Fruit fly (Drosophila melanogaster): ENCODE measurements around the gene Taf12.

Taf12 gene

DNA sequence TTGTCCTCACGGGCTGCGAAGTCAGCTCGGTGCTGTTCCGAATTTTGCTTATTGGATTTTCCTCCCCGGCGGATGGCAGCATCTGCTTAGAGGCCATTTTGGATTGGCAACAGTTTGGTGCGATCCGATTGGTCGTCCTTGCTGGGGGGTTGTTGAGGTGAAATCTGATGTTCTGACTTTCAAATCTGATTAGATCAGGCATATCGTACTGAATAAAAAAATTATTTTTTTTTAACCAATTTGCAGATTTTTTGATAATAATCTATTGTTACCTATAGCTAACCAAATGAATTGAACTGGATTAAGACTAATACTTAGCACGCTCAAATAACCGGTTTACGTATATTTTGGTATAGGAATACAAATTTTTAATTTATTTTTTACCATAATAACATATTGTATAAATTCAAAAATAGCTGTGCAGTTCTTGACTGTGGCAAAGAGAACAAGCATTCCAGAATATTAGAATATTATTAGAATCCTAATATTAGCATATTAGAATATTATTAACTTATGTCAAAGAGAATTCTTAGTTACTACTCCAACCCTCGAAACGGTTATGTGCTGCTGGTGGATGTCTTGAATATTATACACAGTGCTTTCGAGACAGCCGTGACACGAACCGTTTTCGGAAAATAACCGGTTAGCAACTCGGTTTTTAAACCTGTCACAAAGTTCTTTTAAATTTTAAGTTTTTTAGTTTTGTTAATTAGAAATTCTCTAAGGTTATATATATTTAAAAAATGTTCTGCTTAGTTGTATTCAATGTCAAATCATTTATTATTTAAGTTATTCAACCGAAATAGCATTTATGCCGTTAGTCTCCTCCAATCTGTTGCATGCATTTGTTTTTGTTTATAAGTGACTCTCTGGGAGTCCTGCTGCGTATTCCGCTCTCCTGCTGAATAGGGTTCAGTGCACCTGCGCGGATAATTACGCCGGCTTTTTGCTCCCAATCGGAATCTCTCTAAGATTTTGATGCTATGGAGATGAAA lies 15.1 kb upstream of the Taf12 start, which contains the start of gene Fer3 (continued):
- TF ChIP-seq Spps (tag; optimal IDR thresholded peaks at IDR 0.05) (no peak), phol (tag; optimal IDR thresholded peaks at IDR 0.05) (peak; percentile 25), insv (GFP tag; optimal IDR thresholded peaks at IDR 0.05) (peak; percentile 71 to 96), CG6791 (GFP tag; IDR thresholded peaks at IDR 0.05; ENCODE audit: partially characterized antibody) (peak; percentile 36; the same call in 1 of the 3 replicates), CG42726 (GFP tag; IDR thresholded peaks at IDR 0.05; ENCODE audit: partially characterized antibody) (no peak), NK7.1 (GFP tag; optimal IDR thresholded peaks at IDR 0.05) (no peak), Med (GFP tag) (peak; percentile 1), tll (GFP tag; optimal IDR thresholded peaks at IDR 0.05) (peak in 1 of 2 experiments; percentile 26), Hr51 (GFP tag; optimal IDR thresholded peaks at IDR 0.05) (peak in 1 of 2 experiments; percentile 30), CG7556 (GFP tag; optimal IDR thresholded peaks at IDR 0.05) (peak; percentile 2), CG12391 (tag; optimal IDR thresholded peaks at IDR 0.05) (peak; percentile 39), CG12744 (GFP tag; optimal IDR thresholded peaks at IDR 0.05) (no peak), NC2β (GFP tag; optimal IDR thresholded peaks at IDR 0.05) (no peak), Sox102F (GFP tag; optimal IDR thresholded peaks at IDR 0.05) (peak; percentile 15), Atf6 (GFP tag; IDR thresholded peaks at IDR 0.05) (peak; percentile 38; the same call in 1 of the 2 replicates), sd (tag; optimal IDR thresholded peaks at IDR 0.05) (peak; percentile 40), row (GFP tag; IDR thresholded peaks at IDR 0.05) (peak; percentile 22; the same call in 1 of the 3 replicates), nerfin-1 (tag; optimal IDR thresholded peaks at IDR 0.05) (peak; percentile 40), CG4328 (GFP tag; optimal IDR thresholded peaks at IDR 0.05) (no peak), Meics (GFP tag; optimal IDR thresholded peaks at IDR 0.05) (peak; percentile 0)

DNA sequence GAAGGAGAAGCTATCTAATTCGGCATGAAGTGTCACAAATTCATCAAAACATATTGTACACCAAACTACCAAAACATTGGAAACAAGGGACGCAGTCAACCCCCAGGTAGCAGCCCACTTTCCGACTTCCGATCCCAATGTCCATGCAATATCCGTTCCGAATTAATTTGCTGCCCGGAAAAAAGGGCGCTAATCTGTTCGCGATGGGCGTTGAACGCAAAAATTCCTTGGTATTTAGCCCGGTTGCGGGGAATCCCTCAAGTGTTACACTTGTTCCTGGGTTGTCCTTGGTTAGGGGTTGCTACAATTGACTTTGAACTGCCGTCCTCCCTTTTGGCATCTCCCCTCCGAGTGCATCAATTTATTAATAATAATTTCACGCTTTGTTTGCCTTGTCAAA lies 13.0 kb upstream of the Taf12 start:
- TF ChIP-seq sens (GFP tag) (peak; percentile 54), gro (GFP tag; optimal IDR thresholded peaks at IDR 0.05) (no peak), CG34224 (GFP tag; IDR thresholded peaks at IDR 0.05; ENCODE audit: partially characterized antibody) (no peak), Oli (tag; optimal IDR thresholded peaks at IDR 0.05) (no peak), nerfin-2 (GFP tag; IDR thresholded peaks at IDR 0.05; ENCODE audit: partially characterized antibody) (no peak), Sox100B (GFP tag; optimal IDR thresholded peaks at IDR 0.05) (no peak), Hsf (GFP tag; optimal IDR thresholded peaks at IDR 0.05) (no peak), pros (GFP tag; optimal IDR thresholded peaks at IDR 0.05) (peak; percentile 72), Gsc (GFP tag; IDR thresholded peaks at IDR 0.05) (no peak), MBD-R2 (GFP tag; IDR thresholded peaks at IDR 0.05) (no peak), nerfin-1 (tag; optimal IDR thresholded peaks at IDR 0.05) (peak; percentile 94), sd (tag; optimal IDR thresholded peaks at IDR 0.05) (peak; percentile 6), scrt (GFP tag; optimal IDR thresholded peaks at IDR 0.05) (no peak), oc (tag; optimal IDR thresholded peaks at IDR 0.05) (peak; percentile 27), gsb-n (tag; optimal IDR thresholded peaks at IDR 0.05) (peak; percentile 89), CG7839 (tag; optimal IDR thresholded peaks at IDR 0.05) (no peak)

DNA sequence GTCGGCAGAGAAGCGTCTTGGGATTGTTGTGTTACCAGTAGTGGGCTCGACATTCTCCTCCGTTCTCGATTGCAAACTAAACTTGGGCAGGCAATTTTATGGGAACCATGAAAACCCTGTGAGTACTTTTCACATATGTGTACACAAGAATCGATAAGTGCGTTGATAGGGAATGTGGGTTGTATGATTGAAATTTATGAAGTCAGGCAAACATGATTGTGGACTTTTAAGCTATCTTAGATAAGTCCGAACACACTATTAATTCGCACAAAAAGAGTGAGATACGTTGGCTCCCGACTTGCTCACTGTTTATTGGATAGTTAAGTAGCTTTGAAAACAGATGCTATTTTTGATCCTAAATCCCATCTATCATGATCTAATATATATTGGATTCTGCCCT lies 12.3 kb upstream of the Taf12 start, which contains the start of gene CG18765:
Gene CG18765 (minus strand): TSS at position 53 of the 400 bp plus-strand sequence.
- TF ChIP-seq exex (tag; optimal IDR thresholded peaks at IDR 0.05) (peak; percentile 79), CG34376 (GFP tag; optimal IDR thresholded peaks at IDR 0.05) (peak; percentile 59), Atf3 (GFP tag; optimal IDR thresholded peaks at IDR 0.05) (no peak), ATbp (GFP tag; optimal IDR thresholded peaks at IDR 0.05) (no peak), sd (tag; optimal IDR thresholded peaks at IDR 0.05) (peak; percentile 32), mirr (GFP tag; optimal IDR thresholded peaks at IDR 0.05) (peak; percentile 49), sens (GFP tag) (peak; percentile 14), fd3F (GFP tag; optimal IDR thresholded peaks at IDR 0.05) (no peak), CG8388 (GFP tag; optimal IDR thresholded peaks at IDR 0.05) (no peak), CG2116 (GFP tag; optimal IDR thresholded peaks at IDR 0.05) (no peak)

Measured in whole organism, embryonic.